Worm (Caenorhabditis elegans): Measurements from ENCODE around the gene srh-46.

srh-46 gene

DNA sequence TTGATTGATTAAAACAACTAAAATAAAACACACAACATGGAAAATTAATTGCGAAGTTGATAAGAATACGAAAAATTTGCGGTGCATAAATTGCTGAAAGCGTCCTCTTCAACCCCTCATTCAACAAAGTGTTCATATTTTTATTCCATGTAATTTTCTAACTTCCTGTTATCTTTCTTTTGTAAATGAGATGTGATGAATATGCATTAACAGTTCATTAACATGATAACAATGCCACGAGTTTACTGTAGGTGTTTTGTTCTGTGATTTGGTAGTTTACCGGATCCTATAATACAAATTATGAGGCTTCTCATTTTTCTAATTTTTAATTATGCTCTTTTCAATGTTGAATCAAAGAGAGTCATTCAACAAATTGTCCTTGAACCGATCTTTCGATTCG, 26.4 kb upstream of the srh-46 start, which contains the start of gene F47G9.6:
TSS of gene F47G9.6 (plus strand) at position 301 of the 400 bp plus-strand sequence.
- TF ChIP-seq egl-27 (tag; optimal IDR thresholded peaks at IDR 0.05) (no peak), ceh-16 (tag; optimal IDR thresholded peaks at IDR 0.05) (no peak), lin-39 (tag; optimal IDR thresholded peaks at IDR 0.05) (no peak), nhr-11 (tag; optimal IDR thresholded peaks at IDR 0.05) (no peak), ceh-82 (tag; optimal IDR thresholded peaks at IDR 0.05) (no peak), R02D3.7 (tag; optimal IDR thresholded peaks at IDR 0.05) (no peak), ztf-11 (tag; optimal IDR thresholded peaks at IDR 0.05) (no peak), zag-1 (tag; optimal IDR thresholded peaks at IDR 0.05) (no peak), crh-2 (tag; optimal IDR thresholded peaks at IDR 0.05) (no peak), nhr-12 (tag; optimal IDR thresholded peaks at IDR 0.05) (no peak), sma-3 (GFP tag; optimal IDR thresholded peaks at IDR 0.05) (no peak), ZK546.5 (tag; optimal IDR thresholded peaks at IDR 0.05) (no peak), elt-1 (tag; optimal IDR thresholded peaks at IDR 0.05) (no peak)

DNA sequence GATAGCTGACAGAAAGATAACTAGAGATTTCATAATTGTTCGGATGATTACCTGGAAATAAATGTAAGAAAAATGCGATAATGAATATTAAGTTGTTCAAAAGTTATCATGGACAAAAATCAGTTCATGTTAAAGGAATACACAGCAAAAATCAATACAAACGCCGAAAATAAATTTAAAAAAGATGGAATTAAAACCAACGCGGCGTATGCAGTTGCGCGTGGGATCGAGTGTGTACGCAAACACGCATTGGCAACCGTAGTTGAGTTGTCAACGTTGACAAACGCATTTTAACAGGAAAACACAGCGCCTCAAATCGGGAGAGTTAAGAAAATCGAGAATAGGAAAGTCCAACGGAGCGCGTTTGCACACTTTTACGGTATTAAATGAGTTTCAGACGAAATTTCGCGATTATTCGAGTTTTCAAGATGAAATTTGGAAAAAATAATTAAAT, 24.3 kb upstream of the srh-46 start, which contains the start of gene tmed-10:
TSS of gene tmed-10 (minus strand) at position 51 of the 454 bp plus-strand sequence.
- TF ChIP-seq nhr-21 (tag; optimal IDR thresholded peaks at IDR 0.05), result no peak
- no peak for TF ChIP-seq ZK546.5 (tag; optimal IDR thresholded peaks at IDR 0.05)
- TF ChIP-seq ztf-1 (GFP tag; conservative IDR thresholded peaks at IDR 0.05), result no peak
- no peak for TF ChIP-seq aly-2 (tag; optimal IDR thresholded peaks at IDR 0.05)
- peak; percentile 6 for TF ChIP-seq lin-13 (GFP tag; optimal IDR thresholded peaks at IDR 0.05)
- peak; percentile 47 for TF ChIP-seq zag-1 (tag; optimal IDR thresholded peaks at IDR 0.05)
- peak; percentile 33 for TF ChIP-seq fos-1 (tag; optimal IDR thresholded peaks at IDR 0.05)
- TF ChIP-seq C34F6.9 (tag; optimal IDR thresholded peaks at IDR 0.05), result peak; percentile 77
- no peak for TF ChIP-seq nhr-25 (tag; optimal IDR thresholded peaks at IDR 0.05)
- no peak for TF ChIP-seq nhr-11 (tag; optimal IDR thresholded peaks at IDR 0.05)
- TF ChIP-seq lsy-2 (tag; optimal IDR thresholded peaks at IDR 0.05), result peak; percentile 66 to 93
- TF ChIP-seq nhr-23 (tag; optimal IDR thresholded peaks at IDR 0.05), result no peak
- TF ChIP-seq ceh-82 (tag; optimal IDR thresholded peaks at IDR 0.05), result no peak
- no peak for TF ChIP-seq mbf-1 (tag; optimal IDR thresholded peaks at IDR 0.05)
- TF ChIP-seq sma-9 (GFP tag; optimal IDR thresholded peaks at IDR 0.05), result peak; percentile 63
- TF ChIP-seq sma-9 (tag; optimal IDR thresholded peaks at IDR 0.05), result no peak
- peak; percentile 69 for TF ChIP-seq nhr-129 (tag; optimal IDR thresholded peaks at IDR 0.05)
- TF ChIP-seq unc-55 (GFP tag; optimal IDR thresholded peaks at IDR 0.05), result peak; percentile 61
- no peak for TF ChIP-seq nhr-237 (tag; optimal IDR thresholded peaks at IDR 0.05)
- peak; percentile 80 for TF ChIP-seq crh-2 (tag; optimal IDR thresholded peaks at IDR 0.05)
- TF ChIP-seq sma-3 (GFP tag; optimal IDR thresholded peaks at IDR 0.05), result peak; percentile 54
- peak; percentile 51 for TF ChIP-seq F13H6.1 (tag; optimal IDR thresholded peaks at IDR 0.05)
- peak; percentile 12 for TF ChIP-seq snpc-4 (tag; optimal IDR thresholded peaks at IDR 0.05)

ce11 chrV:11323720-11324119, 21.0 kb upstream of the srh-46 start, which contains the start of gene str-141:
str-141 (minus strand) TSS chrV:11323820.
- TF ChIP-seq ZK546.5 (tag; optimal IDR thresholded peaks at IDR 0.05) (no peak), ztf-11 (tag; optimal IDR thresholded peaks at IDR 0.05) (no peak), nhr-6 (tag; optimal IDR thresholded peaks at IDR 0.05) (no peak), fos-1 (tag; optimal IDR thresholded peaks at IDR 0.05) (no peak), lin-39 (tag; optimal IDR thresholded peaks at IDR 0.05) (no peak), sma-9 (GFP tag; optimal IDR thresholded peaks at IDR 0.05) (no peak), sma-9 (tag; optimal IDR thresholded peaks at IDR 0.05) (no peak), dmd-4 (tag; optimal IDR thresholded peaks at IDR 0.05) (no peak), elt-1 (tag; optimal IDR thresholded peaks at IDR 0.05) (no peak), F13H6.1 (tag; optimal IDR thresholded peaks at IDR 0.05) (no peak), crh-2 (tag; optimal IDR thresholded peaks at IDR 0.05) (no peak), sma-3 (GFP tag; optimal IDR thresholded peaks at IDR 0.05) (no peak)

ce11 chrV:11321719-11322118, 19.0 kb upstream of the srh-46 start, which contains the start of gene F47G9.4:
F47G9.4 (minus strand) TSS chrV:11321816.
- TF ChIP-seq F13H6.1 (tag; optimal IDR thresholded peaks at IDR 0.05) (peak; percentile 50), nhr-129 (tag; optimal IDR thresholded peaks at IDR 0.05) (peak; percentile 8), ceh-82 (tag; optimal IDR thresholded peaks at IDR 0.05) (no peak)

DNA sequence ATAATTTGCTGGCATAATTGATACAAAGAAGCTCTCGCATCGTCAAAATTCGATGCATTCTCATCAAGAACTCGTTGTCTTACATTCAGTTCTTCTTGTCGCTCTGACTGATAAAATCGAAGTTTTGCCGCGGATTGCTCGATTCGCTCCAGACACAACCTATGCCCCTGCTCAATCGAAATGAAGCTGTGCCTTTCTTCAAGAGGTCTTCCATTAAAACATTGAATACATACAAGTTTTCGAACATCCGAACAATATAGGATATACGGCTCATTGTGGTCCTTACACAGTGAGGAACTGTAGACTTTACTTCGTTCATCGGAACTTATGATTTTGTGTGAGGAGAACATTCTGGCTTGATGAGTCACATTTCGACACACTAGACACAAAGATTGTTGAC, 18.2 kb upstream of the srh-46 start:
- TF ChIP-seq elt-3 (tag; optimal IDR thresholded peaks at IDR 0.05), result no peak
- TF ChIP-seq nhr-25 (tag; optimal IDR thresholded peaks at IDR 0.05), result no peak
- no peak for TF ChIP-seq lin-39 (tag; optimal IDR thresholded peaks at IDR 0.05)
- no peak for TF ChIP-seq lin-13 (GFP tag; optimal IDR thresholded peaks at IDR 0.05)
- no peak for TF ChIP-seq nhr-21 (tag; optimal IDR thresholded peaks at IDR 0.05)
- TF ChIP-seq elt-1 (tag; optimal IDR thresholded peaks at IDR 0.05), result no peak
- TF ChIP-seq fos-1 (tag; optimal IDR thresholded peaks at IDR 0.05), result no peak
- TF ChIP-seq sem-4 (tag; optimal IDR thresholded peaks at IDR 0.05), result no peak
- TF ChIP-seq ztf-1 (GFP tag; conservative IDR thresholded peaks at IDR 0.05), result no peak
- no peak for TF ChIP-seq ztf-4 (tag; optimal IDR thresholded peaks at IDR 0.05)

All from whole organism, L2 larva.